Fruit fly (Drosophila melanogaster) whole organism, embryonic: Measurements from ENCODE around the gene CG42535.
A peak's percentile ranks its signal among the peaks of the same experiment; 100 is the strongest.

Experiments used
- Adf1 ChIP-seq: fragments of 200-800 bp; sonication (Bioruptor generic); IDR thresholded peaks from 2 replicates; pipeline ENCODE4 v1.3.6; 2022; ENCODE audit warnings: missing biosample characterization, missing genetic modification characterization
- BEAF-32 ChIP-seq: fragments of 200-800 bp; sonication (Bioruptor generic); optimal IDR thresholded peaks from 3 replicates; lab custom pipeline; 2017; ENCODE audit warnings: missing biosample characterization, missing genetic modification characterization, mild to moderate bottlenecking, moderate library complexity, missing genetic modification reagents
- Bteb2 ChIP-seq: fragments of 200-800 bp; sonication (Bioruptor generic); optimal IDR thresholded peaks from 2 replicates; lab custom pipeline; 2016; ENCODE audit warnings: missing biosample characterization, missing genetic modification characterization
- CG10209 ChIP-seq: fragments of 200-800 bp; sonication (Bioruptor generic); optimal IDR thresholded peaks from 3 replicates; lab custom pipeline; 2017; ENCODE audit warnings: missing biosample characterization, mild to moderate bottlenecking, missing genetic modification characterization, missing genetic modification reagents
- CG1024 ChIP-seq: fragments of 200-800 bp; sonication (Bioruptor generic); IDR thresholded peaks from 2 replicates; pipeline ENCODE4 v1.3.6; 2022; ENCODE audit warnings: missing biosample characterization, missing genetic modification characterization
- CG12071 ChIP-seq: fragments of 200-800 bp; sonication (Bioruptor generic); optimal IDR thresholded peaks from 3 replicates; lab custom pipeline; 2018; ENCODE audit warnings: missing biosample characterization, mild to moderate bottlenecking, missing genetic modification characterization
- CG12219 ChIP-seq: fragments of 200-800 bp; sonication (Bioruptor generic); optimal IDR thresholded peaks from 3 replicates; lab custom pipeline; 2018; ENCODE audit warnings: missing biosample characterization, mild to moderate bottlenecking, missing genetic modification characterization
- CG12744 ChIP-seq: fragments of 200-800 bp; sonication (Bioruptor generic); optimal IDR thresholded peaks from 2 replicates; lab custom pipeline; 2016; ENCODE audit warnings: missing biosample characterization, missing genetic modification characterization
- CG13296 ChIP-seq: fragments of 200-800 bp; sonication (Bioruptor generic); optimal IDR thresholded peaks from 3 replicates; lab custom pipeline; 2018; ENCODE audit warnings: missing biosample characterization, mild to moderate bottlenecking, missing genetic modification characterization
- CG15479 ChIP-seq: fragments of 200-800 bp; sonication (Bioruptor generic); optimal IDR thresholded peaks from 3 replicates; lab custom pipeline; 2019; ENCODE audit warnings: missing biosample characterization, mild to moderate bottlenecking, missing genetic modification characterization, moderate library complexity
- CG15514 ChIP-seq: fragments of 200-800 bp; sonication (Bioruptor generic); optimal IDR thresholded peaks from 3 replicates; lab custom pipeline; 2017; ENCODE audit warnings: missing biosample characterization, missing genetic modification characterization, mild to moderate bottlenecking, moderate library complexity, missing genetic modification reagents
- CG18011 ChIP-seq: fragments of 200-800 bp; sonication (Bioruptor generic); optimal IDR thresholded peaks from 2 replicates; lab custom pipeline; 2017; ENCODE audit warnings: missing biosample characterization, missing genetic modification characterization, mild to moderate bottlenecking, moderate library complexity, missing genotype
- CG2116 ChIP-seq: fragments of 200-800 bp; sonication (Bioruptor generic); optimal IDR thresholded peaks from 3 replicates; lab custom pipeline; 2018; ENCODE audit warnings: missing biosample characterization, mild to moderate bottlenecking, missing genetic modification characterization
- CG2199 ChIP-seq: fragments of 200-800 bp; sonication (Bioruptor generic); IDR thresholded peaks from 3 replicates; pipeline ENCODE4 v1.3.6; 2022; ENCODE audit warnings: missing biosample characterization, missing genetic modification characterization
- CG2202 ChIP-seq: fragments of 200-800 bp; sonication (Bioruptor generic); optimal IDR thresholded peaks from 2 replicates; lab custom pipeline; 2018; ENCODE audit warnings: missing biosample characterization, mild to moderate bottlenecking, missing genetic modification characterization
- CG3281 ChIP-seq: fragments of 200-800 bp; sonication (Bioruptor generic); optimal IDR thresholded peaks from 3 replicates; lab custom pipeline; 2017; ENCODE audit warnings: missing biosample characterization, mild to moderate bottlenecking, missing genetic modification characterization
- CG5180 ChIP-seq: fragments of 200-800 bp; sonication (Bioruptor generic); optimal IDR thresholded peaks from 3 replicates; lab custom pipeline; 2017; ENCODE audit warnings: missing biosample characterization, missing genetic modification characterization, mild to moderate bottlenecking, moderate library complexity, missing genetic modification reagents
- CG6272 ChIP-seq: fragments of 200-800 bp; sonication (Bioruptor generic); IDR thresholded peaks from 2 replicates; pipeline ENCODE4 v1.3.6; 2022; ENCODE audit warnings: missing biosample characterization, missing genetic modification characterization
- CG6683 ChIP-seq: fragments of 200-800 bp; sonication (Bioruptor generic); optimal IDR thresholded peaks from 2 replicates; lab custom pipeline; 2017; ENCODE audit warnings: missing biosample characterization, mild to moderate bottlenecking, missing genetic modification characterization, missing genetic modification reagents
- CG8290 ChIP-seq, 3 experiments: fragments of 200-800 bp; sonication (Bioruptor generic); optimal IDR thresholded peaks; 2 replicates each; lab custom pipeline; 2016 to 2019; ENCODE audit warnings: missing biosample characterization in 3 of 3, missing genetic modification characterization in 3 of 3, mild to moderate bottlenecking in 2 of 3, moderate library complexity in 1 of 3
- D19A ChIP-seq: fragments of 200-800 bp; optimal IDR thresholded peaks from 3 replicates; lab custom pipeline; 2019; ENCODE audit warnings: missing biosample characterization, mild to moderate bottlenecking, missing genetic modification characterization, moderate library complexity
- Dad ChIP-seq: fragments of 200-800 bp; sonication (Bioruptor generic); optimal IDR thresholded peaks from 3 replicates; lab custom pipeline; 2016; ENCODE audit warnings: missing biosample characterization, missing genetic modification characterization
- E2f1 ChIP-seq: fragments of 200-800 bp; sonication (Bioruptor generic); IDR thresholded peaks from 2 replicates; pipeline ENCODE4 v1.3.6; 2022; ENCODE audit warnings: missing biosample characterization, missing genetic modification characterization
- HLH3B ChIP-seq: fragments of 200-800 bp; sonication (Bioruptor generic); IDR thresholded peaks from 2 replicates; pipeline ENCODE4 v1.3.6; 2022; ENCODE audit warnings: missing biosample characterization, missing genetic modification characterization
- Hey ChIP-seq: fragments of 200-800 bp; sonication (Bioruptor generic); optimal IDR thresholded peaks from 3 replicates; lab custom pipeline; 2018; ENCODE audit warnings: missing biosample characterization, mild to moderate bottlenecking, missing genetic modification characterization
- HmgZ ChIP-seq: fragments of 200-800 bp; sonication (Bioruptor generic); optimal IDR thresholded peaks from 2 replicates; lab custom pipeline; 2018; ENCODE audit warnings: missing biosample characterization, mild to moderate bottlenecking, missing genetic modification characterization
- Hr78 ChIP-seq, 2 experiments: fragments of 200-800 bp in 1 of 2; fragments of >200 bp in 1 of 2; sonication (Bioruptor generic) in 1 of 2; optimal IDR thresholded peaks; 2 replicates each; lab custom pipeline; 2017 to 2019; ENCODE audit warnings: missing biosample characterization in 2 of 2, missing genetic modification characterization in 2 of 2, mild to moderate bottlenecking in 1 of 2, moderate library complexity in 1 of 2
- Lpt ChIP-seq: fragments of >200 bp; optimal IDR thresholded peaks from 2 replicates; lab custom pipeline; 2018; ENCODE audit warnings: missing biosample characterization, missing genetic modification characterization
- Med ChIP-seq: fragments of 200-800 bp; sonication (Bioruptor generic); peaks from one replicate; lab custom pipeline; 2016; ENCODE audit warnings: missing biosample characterization, missing genetic modification characterization, mild to moderate bottlenecking, inconsistent platforms, moderate library complexity
- Rfx ChIP-seq: fragments of 200-800 bp; sonication (Bioruptor generic); IDR thresholded peaks from 2 replicates; pipeline ENCODE4 v1.3.6; 2022; ENCODE audit warnings: missing biosample characterization, missing genetic modification characterization
- YL-1 ChIP-seq: fragments of 200-800 bp; sonication (Bioruptor generic); optimal IDR thresholded peaks from 3 replicates; lab custom pipeline; 2017; ENCODE audit warnings: missing biosample characterization, mild to moderate bottlenecking, missing genetic modification characterization
- ac ChIP-seq: fragments of 200-800 bp; sonication (Bioruptor generic); optimal IDR thresholded peaks from 3 replicates; lab custom pipeline; 2017; ENCODE audit warnings: missing biosample characterization, mild to moderate bottlenecking, missing genetic modification characterization
- bsh ChIP-seq, 2 experiments: fragments of 200-800 bp; sonication (Bioruptor generic); optimal IDR thresholded peaks; 2 replicates each; lab custom pipeline; 2017 to 2018; ENCODE audit warnings: mild to moderate bottlenecking in 2 of 2, missing biosample characterization in 2 of 2, missing genetic modification characterization in 2 of 2, moderate library complexity in 1 of 2
- cg ChIP-seq: fragments of 200-800 bp; sonication (Bioruptor generic); optimal IDR thresholded peaks from 3 replicates; lab custom pipeline; 2019; ENCODE audit warnings: missing biosample characterization, mild to moderate bottlenecking, missing genetic modification characterization, moderate library complexity
- chn ChIP-seq: fragments of 200-800 bp; sonication (Bioruptor generic); optimal IDR thresholded peaks from 2 replicates; lab custom pipeline; 2016; ENCODE audit warnings: missing biosample characterization, missing genetic modification characterization
- emc ChIP-seq: fragments of 200-800 bp; sonication (Bioruptor generic); optimal IDR thresholded peaks from 2 replicates; lab custom pipeline; 2016; ENCODE audit warnings: missing biosample characterization, missing genetic modification characterization
- esg ChIP-seq: fragments of 200-800 bp; sonication (Bioruptor generic); conservative IDR thresholded peaks from 2 replicates; pipeline ENCODE4 v1.3.6; 2022; ENCODE audit warnings: missing biosample characterization, missing genetic modification characterization
- eve ChIP-seq, 2 experiments: fragments of >200 bp; optimal IDR thresholded peaks; 2 replicates each; lab custom pipeline; 2017; ENCODE audit warnings: missing biosample characterization in 2 of 2, missing genetic modification characterization in 2 of 2
- fru ChIP-seq: fragments of >200 bp; optimal IDR thresholded peaks from 2 replicates; lab custom pipeline; 2017
- ftz-f1 ChIP-seq: fragments of 200-800 bp; sonication (Bioruptor generic); optimal IDR thresholded peaks from 2 replicates; lab custom pipeline; 2016; ENCODE audit warnings: missing biosample characterization, missing genetic modification characterization
- gce ChIP-seq: fragments of 200-800 bp; sonication (Bioruptor generic); IDR thresholded peaks from 3 replicates; pipeline ENCODE4 v1.3.6; 2022; ENCODE audit warnings: missing biosample characterization, missing genetic modification characterization
- insv ChIP-seq, 2 experiments: fragments of 200-800 bp; sonication (Bioruptor generic); optimal IDR thresholded peaks; 3 replicates each; lab custom pipeline; 2016 to 2018; ENCODE audit warnings: missing biosample characterization in 2 of 2, missing genetic modification characterization in 2 of 2
- kah ChIP-seq: fragments of 200-800 bp; sonication (Bioruptor generic); optimal IDR thresholded peaks from 2 replicates; lab custom pipeline; 2018; ENCODE audit warnings: missing biosample characterization, mild to moderate bottlenecking, missing genetic modification characterization
- lilli ChIP-seq: fragments of 200-800 bp; sonication (Bioruptor generic); optimal IDR thresholded peaks from 3 replicates; lab custom pipeline; 2016; ENCODE audit warnings: missing biosample characterization, missing genetic modification characterization
- run ChIP-seq: fragments of 200-800 bp; sonication (Bioruptor generic); optimal IDR thresholded peaks from 3 replicates; lab custom pipeline; 2018; ENCODE audit warnings: missing biosample characterization, mild to moderate bottlenecking, missing genetic modification characterization
- ssp ChIP-seq: fragments of 200-800 bp; sonication (Bioruptor generic); IDR thresholded peaks from 2 replicates; pipeline ENCODE4 v1.3.6; 2022; ENCODE audit warnings: missing biosample characterization, missing genetic modification characterization
- tin ChIP-seq: fragments of 200-800 bp; sonication (Bioruptor generic); optimal IDR thresholded peaks from 3 replicates; lab custom pipeline; 2016; ENCODE audit warnings: missing biosample characterization, missing genetic modification characterization
- tio ChIP-seq: fragments of 200-800 bp; sonication (Bioruptor generic); optimal IDR thresholded peaks from 2 replicates; lab custom pipeline; 2017; ENCODE audit warnings: missing biosample characterization, missing genetic modification characterization, inconsistent platforms
- ttk ChIP-seq: fragments of 200-800 bp; sonication (Bioruptor generic); IDR thresholded peaks from 2 replicates; pipeline ENCODE4 v2.1.2; 2022; ENCODE audit warnings: missing biosample characterization, missing genetic modification characterization
- yki ChIP-seq: fragments of >200 bp; optimal IDR thresholded peaks from 3 replicates; lab custom pipeline; 2018
- zen ChIP-seq: fragments of 200-800 bp; sonication (Bioruptor generic); optimal IDR thresholded peaks from 3 replicates; lab custom pipeline; 2018; ENCODE audit warnings: missing biosample characterization, mild to moderate bottlenecking, missing genetic modification characterization, moderate library complexity

Gene CG42535

dm6 chr3L:10637819-10638218 is 7.1 kb upstream of the CG42535 start, which contains the start of gene Cnep1r2 (continued):
- TF ChIP-seq Hr78 (GFP tag; optimal IDR thresholded peaks at IDR 0.05; lab: Kevin White, UChicago): no peak
- peak; percentile 87 for TF ChIP-seq ac
- TF ChIP-seq CG12071: peak; percentile 57
- peak; percentile 93 for TF ChIP-seq CG8290 (GFP tag; optimal IDR thresholded peaks at IDR 0.05; lab: Kevin White, UChicago)
- TF ChIP-seq CG8290 (tag; optimal IDR thresholded peaks at IDR 0.05; lab: Kevin White, UChicago): peak in 1 of 2 experiments; percentile 16
- no peak for TF ChIP-seq Lpt (GFP tag; lab: Kevin White, UChicago)
- peak; percentile 80 for TF ChIP-seq CG2116 (GFP tag; lab: Kevin White, UChicago)
- TF ChIP-seq CG3281 (GFP tag; lab: Kevin White, UChicago): peak; percentile 93
- peak; percentile 83 to 97 for TF ChIP-seq bsh (GFP tag; optimal IDR thresholded peaks at IDR 0.05; lab: Kevin White, UChicago)
- peak; percentile 40 for TF ChIP-seq Bteb2
- TF ChIP-seq CG15514 (GFP tag; lab: Kevin White, UChicago): peak; percentile 81
- TF ChIP-seq CG6272: peak; percentile 94
- TF ChIP-seq CG12219 (GFP tag; lab: Kevin White, UChicago): peak; percentile 82
- peak; percentile 96 for TF ChIP-seq esg (GFP tag; lab: Robert Waterston, UW)
- TF ChIP-seq D19A: peak; percentile 93
- TF ChIP-seq gce (GFP tag; lab: Robert Waterston, UW): peak; percentile 90
- peak; percentile 95 for TF ChIP-seq HLH3B
- TF ChIP-seq HmgZ (tag; lab: Kevin White, UChicago): peak; percentile 93
- peak; percentile 75 for TF ChIP-seq CG18011 (GFP tag; lab: Kevin White, UChicago)
- no peak for TF ChIP-seq eve (GFP tag; optimal IDR thresholded peaks at IDR 0.05; lab: Kevin White, UChicago)
- no peak for TF ChIP-seq cg (GFP tag; lab: Kevin White, UChicago)
- TF ChIP-seq fru: no peak
- TF ChIP-seq tin (GFP tag; lab: Kevin White, UChicago): peak; percentile 93
- no peak for TF ChIP-seq ftz-f1 (GFP tag; lab: Kevin White, UChicago)
- TF ChIP-seq CG15479 (GFP tag; lab: Kevin White, UChicago): peak; percentile 75
- TF ChIP-seq Rfx (GFP tag; lab: Robert Waterston, UW): peak; percentile 97
- peak; percentile 96 for TF ChIP-seq E2f1 (GFP tag; lab: Robert Waterston, UW)
- TF ChIP-seq CG13296 (GFP tag; lab: Kevin White, UChicago): peak; percentile 93
- TF ChIP-seq kah: peak; percentile 84
- TF ChIP-seq ssp (GFP tag; lab: Robert Waterston, UW): peak; percentile 92
- TF ChIP-seq run (tag; lab: Kevin White, UChicago): peak; percentile 93
- peak; percentile 73 for TF ChIP-seq CG5180 (GFP tag; lab: Kevin White, UChicago)
- TF ChIP-seq CG12744 (GFP tag; lab: Kevin White, UChicago): no peak
- TF ChIP-seq insv (GFP tag; optimal IDR thresholded peaks at IDR 0.05; lab: Kevin White, UChicago): peak in 1 of 2 experiments; percentile 81
- peak; percentile 70 for TF ChIP-seq Adf1 (GFP tag; lab: Robert Waterston, UW)
- TF ChIP-seq CG1024 (GFP tag; lab: Robert Waterston, UW): peak; percentile 66
- TF ChIP-seq CG6683 (GFP tag; lab: Kevin White, UChicago): peak; percentile 89
- peak; percentile 93 for TF ChIP-seq CG2202 (tag; lab: Kevin White, UChicago)
- peak; percentile 97 for TF ChIP-seq CG10209 (GFP tag; lab: Kevin White, UChicago)
- peak; percentile 95 for TF ChIP-seq ttk (GFP tag; lab: Robert Waterston, UW)
- peak; percentile 90 for TF ChIP-seq CG2199 (GFP tag; lab: Robert Waterston, UW)
- TF ChIP-seq chn (GFP tag; lab: Kevin White, UChicago): peak; percentile 70
- TF ChIP-seq tio (GFP tag; lab: Kevin White, UChicago): peak; percentile 87
- TF ChIP-seq zen (tag; lab: Kevin White, UChicago): peak; percentile 97
- TF ChIP-seq yki (lab: Kevin White, UChicago): no peak
- TF ChIP-seq lilli (GFP tag; lab: Kevin White, UChicago): peak; percentile 86
- TF ChIP-seq YL-1: peak; percentile 95
- peak; percentile 90 for TF ChIP-seq Med (GFP tag; lab: Kevin White, UChicago)
- peak; percentile 36 for TF ChIP-seq Dad (GFP tag; lab: Kevin White, UChicago)
- peak; percentile 68 for TF ChIP-seq Hey
- TF ChIP-seq emc (GFP tag; lab: Kevin White, UChicago): no peak
- peak; percentile 4 for TF ChIP-seq BEAF-32 (GFP tag; lab: Kevin White, UChicago)
